Fruit fly (Drosophila melanogaster) whole organism, embryonic: Measurements from ENCODE around the gene spo.
A peak's percentile ranks its signal among the peaks of the same experiment; 100 is the strongest.

Experiments
- Ada2b ChIP-seq: fragments of 200-800 bp; sonication (Bioruptor generic); IDR thresholded peaks from 2 replicates; pipeline ENCODE4 v1.3.6; 2022; ENCODE audit warnings: missing biosample characterization, missing genetic modification characterization
- Adf1 ChIP-seq: fragments of 200-800 bp; sonication (Bioruptor generic); IDR thresholded peaks from 2 replicates; pipeline ENCODE4 v1.3.6; 2022; ENCODE audit warnings: missing biosample characterization, missing genetic modification characterization
- CG11696 ChIP-seq: fragments of 200-800 bp; sonication (Bioruptor generic); IDR thresholded peaks from 2 replicates; pipeline ENCODE4 v1.3.6; 2022; ENCODE audit warnings: missing biosample characterization, missing genetic modification characterization
- CG12155 ChIP-seq: fragments of 200-800 bp; sonication (Bioruptor generic); optimal IDR thresholded peaks from 3 replicates; lab custom pipeline; 2016; ENCODE audit warnings: missing biosample characterization, missing genetic modification characterization
- CG12219 ChIP-seq: fragments of 200-800 bp; sonication (Bioruptor generic); optimal IDR thresholded peaks from 3 replicates; lab custom pipeline; 2018; ENCODE audit warnings: missing biosample characterization, mild to moderate bottlenecking, missing genetic modification characterization
- CG12942 ChIP-seq: fragments of 200-800 bp; sonication (Bioruptor generic); optimal IDR thresholded peaks from 3 replicates; lab custom pipeline; 2016; ENCODE audit warnings: missing biosample characterization, missing genetic modification characterization
- CG13287 ChIP-seq: fragments of 200-800 bp; sonication (Bioruptor generic); IDR thresholded peaks from 2 replicates; pipeline ENCODE4 v1.3.6; 2022; ENCODE audit warnings: missing biosample characterization, missing genetic modification characterization; ENCODE audit not compliant: partially characterized antibody
- CG14441 ChIP-seq: fragments of 200-800 bp; sonication (Bioruptor generic); IDR thresholded peaks from 2 replicates; pipeline ENCODE4 v1.3.6; 2022; ENCODE audit warnings: missing biosample characterization, missing genetic modification characterization
- CG15269 ChIP-seq: fragments of 200-800 bp; sonication (Bioruptor generic); optimal IDR thresholded peaks from 2 replicates; lab custom pipeline; 2018; ENCODE audit warnings: missing biosample characterization, mild to moderate bottlenecking, missing genetic modification characterization, moderate library complexity
- CG1647 ChIP-seq: fragments of 200-800 bp; sonication (Bioruptor generic); optimal IDR thresholded peaks from 3 replicates; lab custom pipeline; 2016; ENCODE audit warnings: missing biosample characterization, missing genetic modification characterization
- CG16779 ChIP-seq: fragments of 200-800 bp; sonication (Bioruptor generic); IDR thresholded peaks from 2 replicates; pipeline ENCODE4 v1.3.6; 2022; ENCODE audit warnings: missing biosample characterization, missing genetic modification characterization
- CG17186 ChIP-seq: fragments of 200-800 bp; sonication (Bioruptor generic); optimal IDR thresholded peaks from 3 replicates; lab custom pipeline; 2017; ENCODE audit warnings: missing biosample characterization, missing genetic modification reagents, missing genetic modification characterization
- CG18262 ChIP-seq: fragments of 200-800 bp; optimal IDR thresholded peaks from 3 replicates; lab custom pipeline; 2019; ENCODE audit warnings: missing biosample characterization, mild to moderate bottlenecking, missing genetic modification characterization, moderate library complexity
- CG3163 ChIP-seq: fragments of 200-800 bp; sonication (Bioruptor generic); optimal IDR thresholded peaks from 3 replicates; lab custom pipeline; 2016; ENCODE audit warnings: missing biosample characterization, missing genetic modification characterization
- CG33213 ChIP-seq: fragments of 200-800 bp; sonication (Bioruptor generic); optimal IDR thresholded peaks from 3 replicates; lab custom pipeline; 2016; ENCODE audit warnings: missing biosample characterization, missing genetic modification characterization
- CG34376 ChIP-seq: fragments of 200-800 bp; sonication (Bioruptor generic); optimal IDR thresholded peaks from 2 replicates; lab custom pipeline; 2018; ENCODE audit warnings: missing biosample characterization, mild to moderate bottlenecking, missing genetic modification characterization
- CG3847 ChIP-seq: fragments of 200-800 bp; sonication (Bioruptor generic); IDR thresholded peaks from 2 replicates; pipeline ENCODE4 v1.3.6; 2022; ENCODE audit warnings: missing biosample characterization, missing genetic modification characterization
- CG4282 ChIP-seq: fragments of 200-800 bp; sonication (Bioruptor generic); optimal IDR thresholded peaks from 2 replicates; lab custom pipeline; 2016; ENCODE audit warnings: missing biosample characterization, missing genetic modification characterization
- CG6765 ChIP-seq: fragments of 200-800 bp; sonication (Bioruptor generic); optimal IDR thresholded peaks from 3 replicates; lab custom pipeline; 2017; ENCODE audit warnings: missing biosample characterization, mild to moderate bottlenecking, missing genetic modification characterization
- CG7357 ChIP-seq: fragments of 200-800 bp; sonication (Bioruptor generic); IDR thresholded peaks from 3 replicates; pipeline ENCODE4 v1.3.6; 2022; ENCODE audit warnings: missing biosample characterization, missing genetic modification characterization
- Dad ChIP-seq: fragments of 200-800 bp; sonication (Bioruptor generic); optimal IDR thresholded peaks from 3 replicates; lab custom pipeline; 2016; ENCODE audit warnings: missing biosample characterization, missing genetic modification characterization
- Deaf1 ChIP-seq: fragments of 200-800 bp; optimal IDR thresholded peaks from 3 replicates; lab custom pipeline; 2019; ENCODE audit warnings: missing biosample characterization, mild to moderate bottlenecking, missing genetic modification characterization, moderate library complexity
- Doc2 ChIP-seq: fragments of 200-800 bp; sonication (Bioruptor generic); IDR thresholded peaks from 2 replicates; pipeline ENCODE4 v1.3.6; 2022; ENCODE audit warnings: missing biosample characterization, missing genetic modification characterization
- Elba2 ChIP-seq: fragments of 200-800 bp; sonication (Bioruptor generic); optimal IDR thresholded peaks from 3 replicates; lab custom pipeline; 2016; ENCODE audit warnings: missing biosample characterization, missing genetic modification characterization
- Gsc ChIP-seq: fragments of 200-800 bp; sonication (Bioruptor generic); IDR thresholded peaks from 2 replicates; pipeline ENCODE4 v1.3.6; 2022; ENCODE audit warnings: missing biosample characterization, missing genetic modification characterization
- HmgZ ChIP-seq: fragments of 200-800 bp; sonication (Bioruptor generic); optimal IDR thresholded peaks from 2 replicates; lab custom pipeline; 2018; ENCODE audit warnings: missing biosample characterization, mild to moderate bottlenecking, missing genetic modification characterization
- Hr39 ChIP-seq: fragments of >200 bp; optimal IDR thresholded peaks from 2 replicates; lab custom pipeline; 2017
- Hr51 ChIP-seq, 2 experiments: fragments of 200-800 bp; sonication (Bioruptor generic); optimal IDR thresholded peaks; 2 replicates in 1 of 2; 3 replicates in 1 of 2; lab custom pipeline; 2016 to 2018; ENCODE audit warnings: missing biosample characterization in 2 of 2, missing genetic modification characterization in 2 of 2, mild to moderate bottlenecking in 1 of 2, moderate library complexity in 1 of 2
- Poxn ChIP-seq: fragments of 200-800 bp; sonication (Bioruptor generic); IDR thresholded peaks from 2 replicates; pipeline ENCODE4 v1.3.6; 2022; ENCODE audit warnings: missing biosample characterization, missing genetic modification characterization
- Sin3A ChIP-seq: fragments of >200 bp; optimal IDR thresholded peaks from 2 replicates; lab custom pipeline; 2018
- TFAM ChIP-seq: fragments of 200-800 bp; sonication (Bioruptor generic); optimal IDR thresholded peaks from 2 replicates; lab custom pipeline; 2017; ENCODE audit warnings: missing biosample characterization, missing genetic modification characterization, inconsistent platforms
- YL-1 ChIP-seq: fragments of 200-800 bp; sonication (Bioruptor generic); optimal IDR thresholded peaks from 3 replicates; lab custom pipeline; 2017; ENCODE audit warnings: missing biosample characterization, mild to moderate bottlenecking, missing genetic modification characterization
- bab2 ChIP-seq: fragments of 200-800 bp; sonication (Bioruptor generic); optimal IDR thresholded peaks from 2 replicates; lab custom pipeline; 2016; ENCODE audit warnings: missing biosample characterization, missing genetic modification characterization
- crol ChIP-seq: fragments of 200-800 bp; sonication (Bioruptor generic); IDR thresholded peaks from 2 replicates; pipeline ENCODE4 v1.3.6; 2022; ENCODE audit warnings: missing biosample characterization, missing genetic modification characterization
- crp ChIP-seq, 2 experiments: fragments of 200-800 bp; sonication (Bioruptor generic); optimal IDR thresholded peaks; 2 replicates in 1 of 2; 3 replicates in 1 of 2; lab custom pipeline; 2017; ENCODE audit warnings: missing biosample characterization in 2 of 2, missing genetic modification characterization in 2 of 2, mild to moderate bottlenecking in 1 of 2, moderate library complexity in 1 of 2
- dimm ChIP-seq: fragments of 200-800 bp; sonication (Bioruptor generic); IDR thresholded peaks from 2 replicates; pipeline ENCODE4 v1.3.6; 2022; ENCODE audit warnings: missing biosample characterization, missing genetic modification characterization
- en ChIP-seq: fragments of 200-800 bp; sonication (Bioruptor generic); optimal IDR thresholded peaks from 2 replicates; lab custom pipeline; 2016; ENCODE audit warnings: missing biosample characterization, missing genetic modification characterization
- fd64A ChIP-seq: fragments of 200-800 bp; sonication (Bioruptor generic); optimal IDR thresholded peaks from 3 replicates; lab custom pipeline; 2018; ENCODE audit warnings: missing biosample characterization, mild to moderate bottlenecking, missing genetic modification characterization
- gsb ChIP-seq: fragments of 200-800 bp; sonication (Bioruptor generic); IDR thresholded peaks from 2 replicates; pipeline ENCODE4 v1.3.6; 2022; ENCODE audit warnings: missing biosample characterization, missing genetic modification characterization
- ind ChIP-seq: fragments of 200-800 bp; sonication (Bioruptor generic); optimal IDR thresholded peaks from 3 replicates; lab custom pipeline; 2016; ENCODE audit warnings: missing biosample characterization, missing genetic modification characterization
- kah ChIP-seq: fragments of 200-800 bp; sonication (Bioruptor generic); optimal IDR thresholded peaks from 2 replicates; lab custom pipeline; 2018; ENCODE audit warnings: missing biosample characterization, mild to moderate bottlenecking, missing genetic modification characterization
- lbe ChIP-seq: fragments of 200-800 bp; sonication (Bioruptor generic); optimal IDR thresholded peaks from 2 replicates; lab custom pipeline; 2016; ENCODE audit warnings: missing biosample characterization, mild to moderate bottlenecking, missing genetic modification characterization
- lmd ChIP-seq: fragments of 200-800 bp; sonication (Bioruptor generic); IDR thresholded peaks from 2 replicates; pipeline ENCODE4 v1.3.6; 2022; ENCODE audit warnings: missing biosample characterization, missing genetic modification characterization
- maf-S ChIP-seq: fragments of 200-800 bp; sonication (Bioruptor generic); optimal IDR thresholded peaks from 2 replicates; lab custom pipeline; 2016; ENCODE audit warnings: missing biosample characterization, missing genetic modification characterization
- mam ChIP-seq: fragments of 200-800 bp; sonication (Bioruptor generic); optimal IDR thresholded peaks from 3 replicates; lab custom pipeline; 2016; ENCODE audit warnings: missing biosample characterization, missing genetic modification characterization
- pho ChIP-seq: fragments of 200-800 bp; sonication (Bioruptor generic); optimal IDR thresholded peaks from 2 replicates; lab custom pipeline; 2016; ENCODE audit warnings: missing biosample characterization, missing genetic modification characterization
- pzg ChIP-seq: fragments of 200-800 bp; sonication (Bioruptor generic); optimal IDR thresholded peaks from 3 replicates; lab custom pipeline; 2018; ENCODE audit warnings: missing biosample characterization, mild to moderate bottlenecking, missing genetic modification characterization, moderate library complexity
- sens-2 ChIP-seq: fragments of 200-800 bp; sonication (Bioruptor generic); IDR thresholded peaks from 2 replicates; pipeline ENCODE4 v1.3.6; 2022; ENCODE audit warnings: missing biosample characterization, missing genetic modification characterization
- shn ChIP-seq: fragments of 200-800 bp; sonication (Bioruptor generic); optimal IDR thresholded peaks from 3 replicates; lab custom pipeline; 2016; ENCODE audit warnings: missing biosample characterization, missing genetic modification characterization
- sisA ChIP-seq: fragments of 200-800 bp; sonication (Bioruptor generic); IDR thresholded peaks from 2 replicates; pipeline ENCODE4 v1.3.6; 2022; ENCODE audit warnings: missing biosample characterization, missing genetic modification characterization
- tio ChIP-seq: fragments of 200-800 bp; sonication (Bioruptor generic); optimal IDR thresholded peaks from 2 replicates; lab custom pipeline; 2017; ENCODE audit warnings: missing biosample characterization, missing genetic modification characterization, inconsistent platforms
- vfl ChIP-seq: fragments of 200-800 bp; sonication (Bioruptor generic); optimal IDR thresholded peaks from 2 replicates; lab custom pipeline; 2016; ENCODE audit warnings: missing biosample characterization, missing genetic modification characterization
- wdn ChIP-seq: fragments of 200-800 bp; sonication (Bioruptor generic); IDR thresholded peaks from 2 replicates; pipeline ENCODE4 v1.3.6; 2022; ENCODE audit warnings: missing biosample characterization, missing genetic modification characterization

The spo gene

dm6 chr3L:5583295-5583707 lies 9.1 kb downstream of the spo start (continued):
- TF ChIP-seq Adf1: peak; percentile 42; the same call in 1 of the 2 replicates
- TF ChIP-seq crol: no peak
- TF ChIP-seq dimm (GFP tag; lab: Robert Waterston, UW): peak; percentile 81
- peak; percentile 91 for TF ChIP-seq CG13287
- TF ChIP-seq fd64A: peak; percentile 25
- peak; percentile 87 for TF ChIP-seq vfl (GFP tag; lab: Kevin White, UChicago)
- TF ChIP-seq CG16779 (GFP tag; lab: Robert Waterston, UW): peak; percentile 59; the same call in 1 of the 2 replicates
- TF ChIP-seq lbe (GFP tag; lab: Kevin White, UChicago): no peak
- TF ChIP-seq lmd (GFP tag; lab: Robert Waterston, UW): peak; percentile 94
- peak; percentile 95 for TF ChIP-seq mam (GFP tag; lab: Kevin White, UChicago)
- TF ChIP-seq pho (GFP tag; lab: Kevin White, UChicago): peak; percentile 93
- peak; percentile 85 for TF ChIP-seq CG12942 (GFP tag; lab: Kevin White, UChicago)
- peak; percentile 85 for TF ChIP-seq CG1647 (GFP tag; lab: Kevin White, UChicago)
- no peak for TF ChIP-seq Deaf1 (tag; lab: Kevin White, UChicago)
- TF ChIP-seq CG3163: peak; percentile 49
- peak; percentile 79 for TF ChIP-seq maf-S
- TF ChIP-seq sisA: peak; percentile 95
- peak; percentile 60 for TF ChIP-seq CG11696 (GFP tag; lab: Robert Waterston, UW)
- peak; percentile 79 for TF ChIP-seq sens-2
- peak in 1 of 2 experiments; percentile 83 for TF ChIP-seq Hr51 (GFP tag; optimal IDR thresholded peaks at IDR 0.05; lab: Kevin White, UChicago)
- no peak for TF ChIP-seq Hr39 (lab: Kevin White, UChicago)
- peak; percentile 68 for TF ChIP-seq tio (GFP tag; lab: Kevin White, UChicago)
- peak; percentile 86 for TF ChIP-seq Ada2b (GFP tag; lab: Robert Waterston, UW)
- no peak for TF ChIP-seq CG18262 (tag; lab: Kevin White, UChicago)
- TF ChIP-seq CG14441: peak; percentile 97
- TF ChIP-seq YL-1 (GFP tag; lab: Kevin White, UChicago): peak; percentile 81
- TF ChIP-seq CG12155 (GFP tag; lab: Kevin White, UChicago): peak; percentile 100
- peak; percentile 72 for TF ChIP-seq CG4282 (GFP tag; lab: Kevin White, UChicago)
- peak; percentile 90 for TF ChIP-seq bab2 (GFP tag; lab: Kevin White, UChicago)
- peak; percentile 95 for TF ChIP-seq CG7357
- TF ChIP-seq shn (GFP tag; lab: Kevin White, UChicago): peak; percentile 89
- TF ChIP-seq CG3847 (GFP tag; lab: Robert Waterston, UW): peak; percentile 95
- TF ChIP-seq CG6765: no peak
- TF ChIP-seq Dad (GFP tag; lab: Kevin White, UChicago): peak; percentile 81
- peak in 1 of 2 experiments; percentile 34 for TF ChIP-seq crp (GFP tag; optimal IDR thresholded peaks at IDR 0.05; lab: Kevin White, UChicago)
- TF ChIP-seq Elba2 (GFP tag; lab: Kevin White, UChicago): peak; percentile 46
- no peak for TF ChIP-seq kah
- TF ChIP-seq pzg (GFP tag; lab: Kevin White, UChicago): peak; percentile 93
- TF ChIP-seq Gsc (GFP tag; lab: Robert Waterston, UW): peak; percentile 70
- TF ChIP-seq Doc2 (GFP tag; lab: Robert Waterston, UW): peak; percentile 73; the same call in 1 of the 2 replicates
- peak; percentile 37 for TF ChIP-seq CG12219 (GFP tag; lab: Kevin White, UChicago)
- peak; percentile 60 for TF ChIP-seq CG17186 (GFP tag; lab: Kevin White, UChicago)
- peak; percentile 63 for TF ChIP-seq CG33213 (GFP tag; lab: Kevin White, UChicago)
- peak; percentile 92 for TF ChIP-seq ind
- TF ChIP-seq CG15269 (tag; lab: Kevin White, UChicago): no peak
- TF ChIP-seq wdn (GFP tag; lab: Robert Waterston, UW): peak; percentile 85
- TF ChIP-seq en (GFP tag; lab: Kevin White, UChicago): peak; percentile 47
- peak; percentile 25 for TF ChIP-seq CG34376 (GFP tag; lab: Kevin White, UChicago)
- peak; percentile 76 for TF ChIP-seq Poxn (GFP tag; lab: Robert Waterston, UW)
- peak; percentile 88 for TF ChIP-seq HmgZ (tag; lab: Kevin White, UChicago)
- peak; percentile 90 for TF ChIP-seq Sin3A (lab: Kevin White, UChicago)
- peak; percentile 77 for TF ChIP-seq gsb (GFP tag; lab: Robert Waterston, UW)
- no peak for TF ChIP-seq TFAM (GFP tag; lab: Kevin White, UChicago)
